Fruit fly (Drosophila melanogaster): ENCODE data around the gene CG13887.

The CG13887 gene

DNA sequence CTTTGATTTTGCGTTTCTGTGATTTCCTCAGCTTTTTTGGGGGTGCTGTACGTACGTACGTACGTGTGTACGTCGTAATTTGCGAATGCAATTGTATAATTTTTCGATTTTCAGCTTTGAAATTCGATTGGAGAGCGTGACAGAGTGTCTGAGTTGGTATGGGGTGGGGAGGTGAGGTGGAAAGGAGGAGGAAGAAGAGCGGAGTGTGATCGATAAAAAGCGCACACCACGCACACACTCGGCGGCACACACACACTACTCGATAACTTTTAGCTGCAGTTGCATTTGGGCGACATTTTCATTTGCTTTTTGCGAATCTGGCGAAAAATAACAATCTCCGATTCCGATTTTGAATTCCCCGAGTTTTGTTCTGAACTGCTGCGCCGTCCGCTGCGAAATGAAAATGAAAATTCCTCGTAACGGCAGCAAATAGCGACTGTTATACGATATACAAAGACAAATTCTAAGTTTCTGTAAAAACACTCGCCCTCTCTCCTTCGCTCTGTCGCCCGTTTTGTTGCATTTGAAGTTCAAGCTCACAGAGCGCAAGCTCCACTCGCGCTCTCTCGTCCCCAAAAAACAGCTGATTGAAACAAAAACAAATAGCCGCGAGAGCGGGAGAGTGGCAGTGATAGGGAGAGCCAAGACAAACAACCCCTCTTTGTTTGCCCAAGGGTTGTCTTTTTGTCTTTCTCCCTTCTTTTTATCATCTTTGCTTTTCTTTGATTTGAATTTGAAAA, 44.0 kb downstream of the CG13887 start, which contains the start of gene CG13907 (continued):
- TF ChIP-seq Dll (GFP tag; IDR thresholded peaks at IDR 0.05; ENCODE audit: partially characterized antibody): peak; percentile 44; the same call in 1 of the 4 replicates
- no peak for TF ChIP-seq Myb (GFP tag; optimal IDR thresholded peaks at IDR 0.05)
- TF ChIP-seq Lim3 (GFP tag; IDR thresholded peaks at IDR 0.05): no peak
- TF ChIP-seq MTF-1 (GFP tag; optimal IDR thresholded peaks at IDR 0.05; ENCODE audit: borderline replicate concordance): peak; percentile 26
- TF ChIP-seq dmrt99B (tag; optimal IDR thresholded peaks at IDR 0.05): no peak
- TF ChIP-seq fru (optimal IDR thresholded peaks at IDR 0.05): no peak
- TF ChIP-seq sd (tag; optimal IDR thresholded peaks at IDR 0.05): peak; percentile 10
- TF ChIP-seq ci (GFP tag; IDR thresholded peaks at IDR 0.05): peak; percentile 9; the same call in 1 of the 3 replicates
- TF ChIP-seq CG9215 (GFP tag; IDR thresholded peaks at IDR 0.05): no peak
- no peak for TF ChIP-seq dpn (GFP tag; optimal IDR thresholded peaks at IDR 0.05)
- no peak for TF ChIP-seq Nf-YC (tag; optimal IDR thresholded peaks at IDR 0.05)
- TF ChIP-seq Jarid2 (GFP tag; optimal IDR thresholded peaks at IDR 0.05): no peak
- TF ChIP-seq stwl (tag; optimal IDR thresholded peaks at IDR 0.05): no peak
- TF ChIP-seq zfh1 (GFP tag; IDR thresholded peaks at IDR 0.05): no peak
- no peak for TF ChIP-seq CG12219 (GFP tag; optimal IDR thresholded peaks at IDR 0.05)
- no peak for TF ChIP-seq CG11695 (GFP tag; IDR thresholded peaks at IDR 0.05)
- no peak for TF ChIP-seq CG5953 (GFP tag; IDR thresholded peaks at IDR 0.05)
- no peak for TF ChIP-seq schlank (tag; optimal IDR thresholded peaks at IDR 0.05)
- no peak for TF ChIP-seq lmd (GFP tag; IDR thresholded peaks at IDR 0.05)
- no peak for TF ChIP-seq CG16815 (GFP tag; optimal IDR thresholded peaks at IDR 0.05)
- no peak for TF ChIP-seq CG7928 (GFP tag; optimal IDR thresholded peaks at IDR 0.05)
- 0 out of 2 replicates have a peak, but pooled peaks have one; percentile 12 for TF ChIP-seq vvl (GFP tag; IDR thresholded peaks at IDR 0.05)
- TF ChIP-seq CG10543 (GFP tag; optimal IDR thresholded peaks at IDR 0.05): no peak
- TF ChIP-seq CG6765 (GFP tag; optimal IDR thresholded peaks at IDR 0.05): no peak
- no peak for TF ChIP-seq tll (GFP tag; optimal IDR thresholded peaks at IDR 0.05)
- TF ChIP-seq Poxn (GFP tag; IDR thresholded peaks at IDR 0.05): no peak
- TF ChIP-seq CG2875 (GFP tag; optimal IDR thresholded peaks at IDR 0.05): no peak
- TF ChIP-seq MESR4 (GFP tag; optimal IDR thresholded peaks at IDR 0.05): no peak
- peak in 1 of 2 experiments; percentile 15 for TF ChIP-seq bsh (GFP tag; optimal IDR thresholded peaks at IDR 0.05)
- TF ChIP-seq CG6813 (GFP tag; optimal IDR thresholded peaks at IDR 0.05): no peak
- TF ChIP-seq chinmo (GFP tag; IDR thresholded peaks at IDR 0.05; ENCODE audit: partially characterized antibody): peak; percentile 82
- no peak for TF ChIP-seq CG2202 (tag; optimal IDR thresholded peaks at IDR 0.05)
- TF ChIP-seq sr (GFP tag; IDR thresholded peaks at IDR 0.05): no peak
- no peak for TF ChIP-seq fu2 (GFP tag; optimal IDR thresholded peaks at IDR 0.05)
- TF ChIP-seq ATbp (GFP tag; optimal IDR thresholded peaks at IDR 0.05): peak; percentile 47
- no peak for TF ChIP-seq CG6683 (GFP tag; optimal IDR thresholded peaks at IDR 0.05)
- no peak for TF ChIP-seq dysf (GFP tag; IDR thresholded peaks at IDR 0.05)
- no peak for TF ChIP-seq Elba2 (GFP tag; optimal IDR thresholded peaks at IDR 0.05)
- TF ChIP-seq BtbVII (GFP tag; optimal IDR thresholded peaks at IDR 0.05): no peak
- 0 out of 2 replicates have a peak, but pooled peaks have one; percentile 5 for TF ChIP-seq Awh (GFP tag; IDR thresholded peaks at IDR 0.05)
- TF ChIP-seq TFAM (GFP tag; optimal IDR thresholded peaks at IDR 0.05): no peak
- no peak for TF ChIP-seq CG31224 (GFP tag; IDR thresholded peaks at IDR 0.05)
- peak; percentile 60; the same call in 2 of the 3 replicates for TF ChIP-seq CG34224 (GFP tag; IDR thresholded peaks at IDR 0.05; ENCODE audit: partially characterized antibody)
- no peak for TF ChIP-seq CG9797 (GFP tag; optimal IDR thresholded peaks at IDR 0.05)
- 0 out of 2 replicates have a peak, but pooled peaks have one; percentile 9 for TF ChIP-seq inv (GFP tag; IDR thresholded peaks at IDR 0.05; ENCODE audit: partially characterized antibody)
- no peak for TF ChIP-seq kah (GFP tag; optimal IDR thresholded peaks at IDR 0.05)
- TF ChIP-seq cato (GFP tag; optimal IDR thresholded peaks at IDR 0.05; ENCODE audit: borderline replicate concordance): no peak
- TF ChIP-seq HmgZ (tag; optimal IDR thresholded peaks at IDR 0.05): no peak
- no peak for TF ChIP-seq HLH3B (GFP tag; IDR thresholded peaks at IDR 0.05)
